Fruit fly (Drosophila melanogaster): Measurements from ENCODE around the gene CG13362.

Gene CG13362

dm6 chrX:771431-772064 is 20.4 kb upstream of the CG13362 start (continued):
- no peak for TF ChIP-seq CG33557 (GFP tag; optimal IDR thresholded peaks at IDR 0.05)
- TF ChIP-seq Fer3 (tag; optimal IDR thresholded peaks at IDR 0.05), result no peak
- TF ChIP-seq CG5953 (GFP tag; IDR thresholded peaks at IDR 0.05), result no peak
- TF ChIP-seq sens (GFP tag), result peak; percentile 94
- peak; percentile 60; the same call in 1 of the 3 replicates for TF ChIP-seq zfh1 (GFP tag; IDR thresholded peaks at IDR 0.05)
- TF ChIP-seq B-H2 (GFP tag; optimal IDR thresholded peaks at IDR 0.05), result no peak
- TF ChIP-seq zen2 (GFP tag; IDR thresholded peaks at IDR 0.05; ENCODE audit: partially characterized antibody), result no peak
- TF ChIP-seq CG9817 (tag; optimal IDR thresholded peaks at IDR 0.05), result no peak
- TF ChIP-seq sd (tag; optimal IDR thresholded peaks at IDR 0.05), result no peak
- no peak for TF ChIP-seq Aef1 (GFP tag; IDR thresholded peaks at IDR 0.05)
- TF ChIP-seq nerfin-2 (GFP tag; IDR thresholded peaks at IDR 0.05; ENCODE audit: partially characterized antibody), result no peak
- TF ChIP-seq insv (GFP tag; optimal IDR thresholded peaks at IDR 0.05), result no peak
- TF ChIP-seq dati (GFP tag; IDR thresholded peaks at IDR 0.05), result no peak
- peak in 1 of 2 experiments; percentile 31 for TF ChIP-seq Hr51 (GFP tag; optimal IDR thresholded peaks at IDR 0.05)
- no peak for TF ChIP-seq chm (GFP tag; IDR thresholded peaks at IDR 0.05)
- no peak for TF ChIP-seq Ada2b (GFP tag; IDR thresholded peaks at IDR 0.05)
- 0 out of 3 replicates have a peak, but pooled peaks have one; percentile 14 for TF ChIP-seq CG11093 (GFP tag; IDR thresholded peaks at IDR 0.05)
- no peak for TF ChIP-seq Doc2 (GFP tag; IDR thresholded peaks at IDR 0.05)
- no peak for TF ChIP-seq HLHmδ (GFP tag; optimal IDR thresholded peaks at IDR 0.05)
- TF ChIP-seq CG17802 (tag; optimal IDR thresholded peaks at IDR 0.05), result peak; percentile 2
- TF ChIP-seq CG12391 (tag; optimal IDR thresholded peaks at IDR 0.05), result peak; percentile 38
- TF ChIP-seq CG2120 (GFP tag; optimal IDR thresholded peaks at IDR 0.05), result no peak
- TF ChIP-seq CoRest (tag; optimal IDR thresholded peaks at IDR 0.05), result peak; percentile 11
- TF ChIP-seq CG4617 (GFP tag; optimal IDR thresholded peaks at IDR 0.05; ENCODE audit: borderline replicate concordance), result no peak
- no peak for TF ChIP-seq fru (optimal IDR thresholded peaks at IDR 0.05)
- TF ChIP-seq CG1832 (GFP tag; optimal IDR thresholded peaks at IDR 0.05), result no peak
- 0 out of 2 replicates have a peak, but pooled peaks have one; percentile 8 for TF ChIP-seq CG6689 (GFP tag; IDR thresholded peaks at IDR 0.05)
- no peak for TF ChIP-seq HLH4C (GFP tag; IDR thresholded peaks at IDR 0.05; ENCODE audit: partially characterized antibody)
- TF ChIP-seq ind (GFP tag; optimal IDR thresholded peaks at IDR 0.05), result peak; percentile 33
- TF ChIP-seq her (GFP tag; optimal IDR thresholded peaks at IDR 0.05), result no peak
- no peak for TF ChIP-seq tna (GFP tag; IDR thresholded peaks at IDR 0.05; ENCODE audit: partially characterized antibody)
- TF ChIP-seq CG14710 (tag; optimal IDR thresholded peaks at IDR 0.05), result peak; percentile 45
- 0 out of 2 replicates have a peak, but pooled peaks have one; percentile 23 for TF ChIP-seq ttk (GFP tag; IDR thresholded peaks at IDR 0.05)
- peak; percentile 6 for TF ChIP-seq Side (GFP tag; optimal IDR thresholded peaks at IDR 0.05)
- no peak for TF ChIP-seq pzg (GFP tag; optimal IDR thresholded peaks at IDR 0.05)
- peak; percentile 52 for TF ChIP-seq Xbp1 (GFP tag; optimal IDR thresholded peaks at IDR 0.05)
- no peak for TF ChIP-seq CG32772 (GFP tag; IDR thresholded peaks at IDR 0.05)
- peak; percentile 46 for TF ChIP-seq CG18262 (tag; optimal IDR thresholded peaks at IDR 0.05)
- TF ChIP-seq al (GFP tag; IDR thresholded peaks at IDR 0.05), result no peak
- TF ChIP-seq Hmr (GFP tag; optimal IDR thresholded peaks at IDR 0.05), result no peak
- no peak for TF ChIP-seq CG17385 (GFP tag; optimal IDR thresholded peaks at IDR 0.05)
- TF ChIP-seq Sry-δ (GFP tag; optimal IDR thresholded peaks at IDR 0.05), result no peak
- peak; percentile 51 for TF ChIP-seq dmrt99B (tag; optimal IDR thresholded peaks at IDR 0.05)
- TF ChIP-seq sr (GFP tag; IDR thresholded peaks at IDR 0.05), result no peak
- no peak for TF ChIP-seq rib (GFP tag; IDR thresholded peaks at IDR 0.05)
- TF ChIP-seq Neu2 (GFP tag; optimal IDR thresholded peaks at IDR 0.05; ENCODE audit: borderline replicate concordance), result peak; percentile 92
- no peak for TF ChIP-seq Dfd (GFP tag; optimal IDR thresholded peaks at IDR 0.05)
- TF ChIP-seq gcm (GFP tag; optimal IDR thresholded peaks at IDR 0.05), result peak; percentile 35
- peak; percentile 24 for TF ChIP-seq CG12071 (GFP tag; optimal IDR thresholded peaks at IDR 0.05)
- peak; percentile 76 for TF ChIP-seq CG1603 (tag; optimal IDR thresholded peaks at IDR 0.05)
